Fruit fly (Drosophila melanogaster) whole organism, embryonic: ENCODE measurements around the gene CG46311.

Experiments used
- Adf1 ChIP-seq: fragments of 200-800 bp; sonication (Bioruptor generic); IDR thresholded peaks from 2 replicates; pipeline ENCODE4 v1.3.6; 2022; ENCODE audit warnings: missing biosample characterization, missing genetic modification characterization
- CG10565 ChIP-seq: fragments of 200-800 bp; sonication (Bioruptor generic); optimal IDR thresholded peaks from 3 replicates; lab custom pipeline; 2016; ENCODE audit warnings: missing biosample characterization, mild to moderate bottlenecking, missing genetic modification characterization
- CG10959 ChIP-seq: fragments of 200-800 bp; sonication (Bioruptor generic); IDR thresholded peaks from 2 replicates; pipeline ENCODE4 v1.3.6; 2022; ENCODE audit warnings: missing biosample characterization, missing genetic modification characterization
- CG11093 ChIP-seq: fragments of 200-800 bp; sonication (Bioruptor generic); IDR thresholded peaks from 3 replicates; pipeline ENCODE4 v1.3.6; 2022; ENCODE audit warnings: missing biosample characterization, missing genetic modification characterization
- CG11456 ChIP-seq: fragments of 200-800 bp; sonication (Bioruptor generic); IDR thresholded peaks from 3 replicates; pipeline ENCODE4 v1.3.6; 2022; ENCODE audit warnings: missing biosample characterization, missing genetic modification characterization
- CG11560 ChIP-seq: fragments of 200-800 bp; sonication (Bioruptor generic); IDR thresholded peaks from 3 replicates; pipeline ENCODE4 v1.3.6; 2022; ENCODE audit warnings: missing biosample characterization, missing genetic modification characterization
- CG11695 ChIP-seq: fragments of 200-800 bp; sonication (Bioruptor generic); IDR thresholded peaks from 3 replicates; pipeline ENCODE4 v1.3.6; 2022; ENCODE audit warnings: missing biosample characterization, missing genetic modification characterization
- CG12391 ChIP-seq: fragments of 200-800 bp; sonication (Bioruptor generic); optimal IDR thresholded peaks from 3 replicates; lab custom pipeline; 2018; ENCODE audit warnings: missing biosample characterization, mild to moderate bottlenecking, missing genetic modification characterization, moderate library complexity
- CG12942 ChIP-seq: fragments of 200-800 bp; sonication (Bioruptor generic); optimal IDR thresholded peaks from 3 replicates; lab custom pipeline; 2016; ENCODE audit warnings: missing biosample characterization, missing genetic modification characterization
- CG13287 ChIP-seq: fragments of 200-800 bp; sonication (Bioruptor generic); IDR thresholded peaks from 2 replicates; pipeline ENCODE4 v1.3.6; 2022; ENCODE audit warnings: missing biosample characterization, missing genetic modification characterization; ENCODE audit not compliant: partially characterized antibody
- CG13894 ChIP-seq: fragments of 200-800 bp; sonication (Bioruptor generic); optimal IDR thresholded peaks from 3 replicates; lab custom pipeline; 2018; ENCODE audit warnings: missing biosample characterization, mild to moderate bottlenecking, missing genetic modification characterization, moderate library complexity
- CG15269 ChIP-seq: fragments of 200-800 bp; sonication (Bioruptor generic); optimal IDR thresholded peaks from 2 replicates; lab custom pipeline; 2018; ENCODE audit warnings: missing biosample characterization, mild to moderate bottlenecking, missing genetic modification characterization, moderate library complexity
- CG15514 ChIP-seq: fragments of 200-800 bp; sonication (Bioruptor generic); optimal IDR thresholded peaks from 3 replicates; lab custom pipeline; 2017; ENCODE audit warnings: missing biosample characterization, missing genetic modification characterization, mild to moderate bottlenecking, moderate library complexity, missing genetic modification reagents
- CG15696 ChIP-seq: fragments of 200-800 bp; sonication (Bioruptor generic); optimal IDR thresholded peaks from 2 replicates; lab custom pipeline; 2019; ENCODE audit warnings: missing biosample characterization, mild to moderate bottlenecking, missing genetic modification characterization, moderate library complexity
- CG17359 ChIP-seq: fragments of 200-800 bp; sonication (Bioruptor generic); optimal IDR thresholded peaks from 3 replicates; lab custom pipeline; 2018; ENCODE audit warnings: missing biosample characterization, mild to moderate bottlenecking, missing genetic modification characterization, moderate library complexity
- CG17612 ChIP-seq: fragments of 200-800 bp; sonication (Bioruptor generic); IDR thresholded peaks from 2 replicates; pipeline ENCODE4 v1.3.6; 2022; ENCODE audit warnings: missing biosample characterization, missing genetic modification characterization
- CG1792 ChIP-seq: fragments of 200-800 bp; sonication (Bioruptor generic); optimal IDR thresholded peaks from 2 replicates; lab custom pipeline; 2016; ENCODE audit warnings: missing biosample characterization, missing genetic modification characterization
- CG2712 ChIP-seq: fragments of 200-800 bp; optimal IDR thresholded peaks from 3 replicates; lab custom pipeline; 2019; ENCODE audit warnings: missing biosample characterization, mild to moderate bottlenecking, missing genetic modification characterization, moderate library complexity
- CG31441 ChIP-seq: fragments of 200-800 bp; sonication (Bioruptor generic); IDR thresholded peaks from 2 replicates; pipeline ENCODE4 v1.3.6; 2022; ENCODE audit warnings: missing biosample characterization, missing genetic modification characterization
- CG32532 ChIP-seq: fragments of 200-800 bp; sonication (Bioruptor generic); IDR thresholded peaks from 2 replicates; pipeline ENCODE4 v1.3.6; 2022; ENCODE audit warnings: missing biosample characterization, missing genetic modification characterization
- CG6272 ChIP-seq: fragments of 200-800 bp; sonication (Bioruptor generic); IDR thresholded peaks from 2 replicates; pipeline ENCODE4 v1.3.6; 2022; ENCODE audit warnings: missing biosample characterization, missing genetic modification characterization
- CG6683 ChIP-seq: fragments of 200-800 bp; sonication (Bioruptor generic); optimal IDR thresholded peaks from 2 replicates; lab custom pipeline; 2017; ENCODE audit warnings: missing biosample characterization, mild to moderate bottlenecking, missing genetic modification characterization, missing genetic modification reagents
- CG9437 ChIP-seq: fragments of 200-800 bp; sonication (Bioruptor generic); optimal IDR thresholded peaks from 2 replicates; lab custom pipeline; 2018; ENCODE audit warnings: missing biosample characterization, mild to moderate bottlenecking, missing genetic modification characterization
- HLHmδ ChIP-seq: fragments of 200-800 bp; sonication (Bioruptor generic); optimal IDR thresholded peaks from 2 replicates; lab custom pipeline; 2018; ENCODE audit warnings: missing biosample characterization, mild to moderate bottlenecking, missing genetic modification characterization, moderate library complexity
- HmgD ChIP-seq: fragments of 200-800 bp; sonication (Bioruptor generic); optimal IDR thresholded peaks from 3 replicates; lab custom pipeline; 2016; ENCODE audit warnings: missing biosample characterization, missing genetic modification characterization
- Hr51 ChIP-seq, 2 experiments: fragments of 200-800 bp; sonication (Bioruptor generic); optimal IDR thresholded peaks; 2 replicates in 1 of 2; 3 replicates in 1 of 2; lab custom pipeline; 2016 to 2018; ENCODE audit warnings: missing biosample characterization in 2 of 2, missing genetic modification characterization in 2 of 2, mild to moderate bottlenecking in 1 of 2, moderate library complexity in 1 of 2
- MBD-R2 ChIP-seq: fragments of 200-800 bp; sonication (Bioruptor generic); IDR thresholded peaks from 2 replicates; pipeline ENCODE4 v1.3.6; 2022; ENCODE audit warnings: missing biosample characterization, missing genetic modification characterization
- NC2α ChIP-seq: fragments of 200-800 bp; sonication (Bioruptor generic); optimal IDR thresholded peaks from 2 replicates; lab custom pipeline; 2016; ENCODE audit warnings: missing biosample characterization, missing genetic modification characterization
- Neu2 ChIP-seq: fragments of 200-800 bp; sonication (Bioruptor generic); optimal IDR thresholded peaks from 3 replicates; lab custom pipeline; 2016; ENCODE audit warnings: missing biosample characterization, missing genetic modification characterization, borderline replicate concordance
- Usf ChIP-seq: fragments of 200-800 bp; sonication (Bioruptor generic); optimal IDR thresholded peaks from 2 replicates; lab custom pipeline; 2017; ENCODE audit warnings: missing genotype, missing biosample characterization, missing genetic modification characterization
- YL-1 ChIP-seq: fragments of 200-800 bp; sonication (Bioruptor generic); optimal IDR thresholded peaks from 3 replicates; lab custom pipeline; 2017; ENCODE audit warnings: missing biosample characterization, mild to moderate bottlenecking, missing genetic modification characterization
- crc ChIP-seq: fragments of 200-800 bp; sonication (Bioruptor generic); optimal IDR thresholded peaks from 2 replicates; lab custom pipeline; 2016; ENCODE audit warnings: missing biosample characterization, missing genetic modification characterization
- crp ChIP-seq, 2 experiments: fragments of 200-800 bp; sonication (Bioruptor generic); optimal IDR thresholded peaks; 2 replicates in 1 of 2; 3 replicates in 1 of 2; lab custom pipeline; 2017; ENCODE audit warnings: missing biosample characterization in 2 of 2, missing genetic modification characterization in 2 of 2, mild to moderate bottlenecking in 1 of 2, moderate library complexity in 1 of 2
- cwo ChIP-seq: fragments of 200-800 bp; sonication (Bioruptor generic); optimal IDR thresholded peaks from 3 replicates; lab custom pipeline; 2017; ENCODE audit warnings: missing biosample characterization, missing genetic modification characterization, mild to moderate bottlenecking, moderate library complexity, missing genetic modification reagents
- dm ChIP-seq: fragments of 200-800 bp; sonication (Bioruptor generic); optimal IDR thresholded peaks from 3 replicates; lab custom pipeline; 2016; ENCODE audit warnings: missing biosample characterization, missing genetic modification characterization
- dmrt99B ChIP-seq: fragments of 200-800 bp; sonication (Bioruptor generic); optimal IDR thresholded peaks from 2 replicates; lab custom pipeline; 2018; ENCODE audit warnings: missing biosample characterization, mild to moderate bottlenecking, missing genetic modification characterization, moderate library complexity
- ems ChIP-seq: fragments of 200-800 bp; sonication (Bioruptor generic); optimal IDR thresholded peaks from 3 replicates; lab custom pipeline; 2016; ENCODE audit warnings: missing biosample characterization, missing genetic modification characterization
- en ChIP-seq: fragments of 200-800 bp; sonication (Bioruptor generic); optimal IDR thresholded peaks from 2 replicates; lab custom pipeline; 2016; ENCODE audit warnings: missing biosample characterization, missing genetic modification characterization
- gcm ChIP-seq: fragments of 200-800 bp; sonication (Bioruptor generic); optimal IDR thresholded peaks from 2 replicates; lab custom pipeline; 2019; ENCODE audit warnings: missing biosample characterization, mild to moderate bottlenecking, missing genetic modification characterization, moderate library complexity
- hth ChIP-seq: fragments of >200 bp; optimal IDR thresholded peaks from 2 replicates; lab custom pipeline; 2017; ENCODE audit warnings: inconsistent platforms
- kah ChIP-seq: fragments of 200-800 bp; sonication (Bioruptor generic); optimal IDR thresholded peaks from 2 replicates; lab custom pipeline; 2018; ENCODE audit warnings: missing biosample characterization, mild to moderate bottlenecking, missing genetic modification characterization
- klu ChIP-seq: fragments of 200-800 bp; sonication (Bioruptor generic); IDR thresholded peaks from 2 replicates; pipeline ENCODE4 v1.3.6; 2022; ENCODE audit warnings: missing biosample characterization, missing genetic modification characterization
- lmd ChIP-seq: fragments of 200-800 bp; sonication (Bioruptor generic); IDR thresholded peaks from 2 replicates; pipeline ENCODE4 v1.3.6; 2022; ENCODE audit warnings: missing biosample characterization, missing genetic modification characterization
- luna ChIP-seq: fragments of 200-800 bp; sonication (Bioruptor generic); optimal IDR thresholded peaks from 2 replicates; lab custom pipeline; 2016; ENCODE audit warnings: missing biosample characterization, missing genetic modification characterization
- nau ChIP-seq: fragments of 200-800 bp; sonication (Bioruptor generic); optimal IDR thresholded peaks from 3 replicates; lab custom pipeline; 2017; ENCODE audit warnings: missing biosample characterization, mild to moderate bottlenecking, missing genetic modification characterization, missing genetic modification reagents
- pb ChIP-seq: fragments of 200-800 bp; sonication (Bioruptor generic); optimal IDR thresholded peaks from 3 replicates; lab custom pipeline; 2016; ENCODE audit warnings: missing biosample characterization, missing genetic modification characterization
- shn ChIP-seq: fragments of 200-800 bp; sonication (Bioruptor generic); optimal IDR thresholded peaks from 3 replicates; lab custom pipeline; 2016; ENCODE audit warnings: missing biosample characterization, missing genetic modification characterization
- so ChIP-seq: fragments of 200-800 bp; sonication (Bioruptor generic); IDR thresholded peaks from 3 replicates; pipeline ENCODE4 v1.3.6; 2022; ENCODE audit warnings: missing biosample characterization, missing genetic modification characterization
- ttk ChIP-seq: fragments of 200-800 bp; sonication (Bioruptor generic); IDR thresholded peaks from 2 replicates; pipeline ENCODE4 v2.1.2; 2022; ENCODE audit warnings: missing biosample characterization, missing genetic modification characterization
- vvl ChIP-seq: fragments of 200-800 bp; sonication (Bioruptor generic); IDR thresholded peaks from 2 replicates; pipeline ENCODE4 v1.3.6; 2022; ENCODE audit warnings: missing biosample characterization, missing genetic modification characterization
- z ChIP-seq: fragments of 200-800 bp; sonication (Bioruptor generic); IDR thresholded peaks from 3 replicates; pipeline ENCODE4 v1.3.6; 2022; ENCODE audit warnings: missing biosample characterization, missing genetic modification characterization

The CG46311 gene

dm6 chrX:13626579-13626894, 62.9 kb downstream of the CG46311 start (continued):
- TF ChIP-seq CG31441 (GFP tag; lab: Robert Waterston, UW) (peak; percentile 67), CG11093 (GFP tag; lab: Robert Waterston, UW) (0 out of 3 replicates have a peak, but pooled peaks have one; percentile 67), dmrt99B (peak; percentile 81), Usf (no peak), CG6272 (GFP tag; lab: Robert Waterston, UW) (peak; percentile 63), so (GFP tag; lab: Robert Waterston, UW) (peak; percentile 83), CG2712 (peak; percentile 74), crc (peak; percentile 41), CG13287 (GFP tag; lab: Robert Waterston, UW) (peak; percentile 22; the same call in 1 of the 2 replicates), z (GFP tag; lab: Robert Waterston, UW) (no peak), nau (peak; percentile 30), HLHmδ (GFP tag; lab: Kevin White, UChicago) (peak; percentile 4), CG1792 (GFP tag; lab: Kevin White, UChicago) (peak; percentile 72), CG11456 (GFP tag; lab: Robert Waterston, UW) (peak; percentile 81), luna (peak; percentile 66), CG10959 (no peak), CG11560 (0 out of 3 replicates have a peak, but pooled peaks have one; percentile 36), HmgD (GFP tag; lab: Kevin White, UChicago) (peak; percentile 73), CG32532 (GFP tag; lab: Robert Waterston, UW) (peak; percentile 85), dm (GFP tag; lab: Kevin White, UChicago) (peak; percentile 80), Neu2 (GFP tag; lab: Kevin White, UChicago) (no peak), hth (lab: Kevin White, UChicago) (no peak), CG12942 (peak; percentile 70), crp (GFP tag; optimal IDR thresholded peaks at IDR 0.05; lab: Kevin White, UChicago) (peak in 1 of 2 experiments; percentile 23), MBD-R2 (GFP tag; lab: Robert Waterston, UW) (peak; percentile 32; the same call in 1 of the 2 replicates), en (GFP tag; lab: Kevin White, UChicago) (peak; percentile 58), CG17612 (GFP tag; lab: Robert Waterston, UW) (0 out of 2 replicates have a peak, but pooled peaks have one; percentile 22), CG17359 (tag; lab: Kevin White, UChicago) (peak; percentile 75), CG6683 (peak; percentile 46), kah (GFP tag; lab: Kevin White, UChicago) (no peak), CG11695 (GFP tag; lab: Robert Waterston, UW) (peak; percentile 78), CG15269 (tag; lab: Kevin White, UChicago) (peak; percentile 86), CG10565 (GFP tag; lab: Kevin White, UChicago) (no peak), shn (GFP tag; lab: Kevin White, UChicago) (peak; percentile 84), CG9437 (GFP tag; lab: Kevin White, UChicago) (peak; percentile 68), klu (GFP tag; lab: Robert Waterston, UW) (peak; percentile 77), CG15696 (peak; percentile 29), ttk (GFP tag; lab: Robert Waterston, UW) (peak; percentile 45; the same call in 1 of the 2 replicates), lmd (peak; percentile 84), cwo (GFP tag; lab: Kevin White, UChicago) (peak; percentile 99), pb (peak; percentile 66), vvl (GFP tag; lab: Robert Waterston, UW) (peak; percentile 79; the same call in 1 of the 2 replicates), YL-1 (peak; percentile 20), CG12391 (tag; lab: Kevin White, UChicago) (peak; percentile 74), CG15514 (peak; percentile 69), gcm (GFP tag; lab: Kevin White, UChicago) (peak; percentile 72), CG13894 (tag; lab: Kevin White, UChicago) (peak; percentile 49), Adf1 (peak; percentile 47), NC2α (GFP tag; lab: Kevin White, UChicago) (peak; percentile 9), Hr51 (GFP tag; optimal IDR thresholded peaks at IDR 0.05; lab: Kevin White, UChicago) (peak; percentile 34 to 82), ems (peak; percentile 71)
